Fruit fly (Drosophila melanogaster) S2 (cell line): ENCODE measurements around the gene Snx21.

Experiments used
- CG8478 ChIP-seq: fragments of >200 bp; optimal IDR thresholded peaks from 2 replicates; lab custom pipeline; 2018
- CTCF ChIP-seq, 2 experiments: fragments of >200 bp; optimal IDR thresholded peaks; 2 replicates each; lab custom pipeline; 2018

Gene Snx21

dm6 chr2L:2767627-2768026, 2.2 kb upstream of the Snx21 start, which contains the start of the genes Taf10b and Taf10:
Gene Taf10b, minus strand, starts transcription at chr2L:2767845.
Gene Taf10, plus strand, starts transcription at chr2L:2767890.
- TF ChIP-seq CTCF (optimal IDR thresholded peaks at IDR 0.05; lab: Kevin White, UChicago): no peak
- TF ChIP-seq CG8478 (lab: Kevin White, UChicago): no peak

- TF ChIP-seq CTCF (optimal IDR thresholded peaks at IDR 0.05; lab: Kevin White, UChicago): no peak
- no peak for TF ChIP-seq CG8478 (lab: Kevin White, UChicago)
Observed at dm6 chr2L:2760288-2760687, 5.2 kb downstream of the Snx21 start.

dm6 chr2L:2759654-2760053, 5.8 kb downstream of the Snx21 start, which contains the start of the genes HemK2, Snapin and Tnpo-SR:
Gene HemK2, minus strand, starts transcription at chr2L:2759677.
Gene Snapin, minus strand, starts transcription at chr2L:2759677.
Gene Tnpo-SR, plus strand, starts transcription at chr2L:2759924.
- TF ChIP-seq CG8478 (lab: Kevin White, UChicago) (no peak), CTCF (optimal IDR thresholded peaks at IDR 0.05; lab: Kevin White, UChicago) (no peak)

- TF ChIP-seq CG8478 (lab: Kevin White, UChicago): no peak
- no peak for TF ChIP-seq CTCF (optimal IDR thresholded peaks at IDR 0.05; lab: Kevin White, UChicago)
Observed at dm6 chr2L:2757930-2758556, 7.4 kb downstream of the Snx21 start.

dm6 chr2L:2755323-2755695, 10.2 kb downstream of the Snx21 start:
- TF ChIP-seq CG8478 (lab: Kevin White, UChicago) (no peak), CTCF (optimal IDR thresholded peaks at IDR 0.05; lab: Kevin White, UChicago) (no peak)

- TF ChIP-seq CTCF (optimal IDR thresholded peaks at IDR 0.05; lab: Kevin White, UChicago): no peak
Observed at dm6 chr2L:2754437-2755322, 10.8 kb downstream of the Snx21 start.

- no peak for TF ChIP-seq CTCF (optimal IDR thresholded peaks at IDR 0.05; lab: Kevin White, UChicago)
- no peak for TF ChIP-seq CG8478 (lab: Kevin White, UChicago)
Observed at dm6 chr2L:2753789-2754436, 11.6 kb downstream of the Snx21 start.

dm6 chr2L:2752460-2753411, 12.7 kb downstream of the Snx21 start, which contains the start of gene Pgk:
Gene Pgk, minus strand, starts transcription at chr2L:2753068.
- TF ChIP-seq CG8478 (lab: Kevin White, UChicago) (no peak), CTCF (optimal IDR thresholded peaks at IDR 0.05; lab: Kevin White, UChicago) (no peak)

dm6 chr2L:2751904-2752459, 13.5 kb downstream of the Snx21 start, which contains the start of gene Bacc:
Gene Bacc, plus strand, starts transcription at chr2L:2752445.
- TF ChIP-seq CG8478 (lab: Kevin White, UChicago): no peak
- no peak for TF ChIP-seq CTCF (optimal IDR thresholded peaks at IDR 0.05; lab: Kevin White, UChicago)

dm6 chr2L:2751085-2751710, 14.3 kb downstream of the Snx21 start:
- TF ChIP-seq CG8478 (lab: Kevin White, UChicago): no peak
- TF ChIP-seq CTCF (optimal IDR thresholded peaks at IDR 0.05; lab: Kevin White, UChicago): no peak

dm6 chr2L:2750337-2751084, 15.0 kb downstream of the Snx21 start:
- TF ChIP-seq CTCF (optimal IDR thresholded peaks at IDR 0.05; lab: Kevin White, UChicago): no peak
- no peak for TF ChIP-seq CG8478 (lab: Kevin White, UChicago)

dm6 chr2L:2749144-2749766, 16.2 kb downstream of the Snx21 start:
- no peak for TF ChIP-seq CTCF (optimal IDR thresholded peaks at IDR 0.05; lab: Kevin White, UChicago)
- no peak for TF ChIP-seq CG8478 (lab: Kevin White, UChicago)
